Fruit fly (Drosophila melanogaster): ENCODE data around the gene CG31122.

The CG31122 gene

DNA sequence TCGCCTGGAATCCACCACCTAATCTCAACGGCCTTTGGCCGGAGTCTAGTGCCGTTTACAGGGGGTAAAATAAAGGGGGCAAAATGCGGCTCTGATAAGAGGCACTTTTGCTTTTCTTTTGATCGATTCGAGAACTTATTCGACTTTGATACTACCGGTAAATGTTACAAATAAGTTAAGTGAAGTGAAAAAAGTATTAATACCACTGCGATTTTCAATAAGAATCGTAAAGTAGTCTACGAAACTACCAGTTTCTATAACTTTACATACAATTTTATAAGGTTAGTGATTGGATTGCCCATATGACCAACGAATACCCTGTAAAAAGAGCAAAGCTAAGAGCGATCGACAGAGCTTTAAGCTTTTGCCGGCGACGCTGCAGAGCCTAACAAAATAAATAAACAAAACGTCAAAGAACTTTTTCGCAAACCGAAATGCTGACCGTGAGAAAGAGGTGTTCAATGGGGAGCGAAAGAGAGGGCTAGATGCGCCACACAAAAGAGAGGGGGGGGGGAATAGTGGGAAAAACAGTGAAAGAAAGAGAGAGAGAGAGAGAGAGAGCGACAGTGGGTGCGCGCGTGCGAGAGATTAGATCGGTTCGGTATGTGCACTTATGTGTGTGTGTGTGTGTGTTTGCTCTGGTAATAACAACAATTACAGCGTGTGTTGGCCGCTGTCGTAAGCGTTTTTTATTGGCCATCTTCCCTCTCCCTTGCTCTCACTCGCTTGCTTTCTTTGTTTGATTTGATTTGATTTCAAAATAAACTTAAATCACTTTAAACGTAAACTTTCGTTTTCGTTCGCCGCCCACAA is 24.1 kb upstream of the CG31122 start (continued):
- TF ChIP-seq fd85E (GFP tag; optimal IDR thresholded peaks at IDR 0.05) (no peak), fd59A (GFP tag; optimal IDR thresholded peaks at IDR 0.05) (peak; percentile 21), Smox (GFP tag; optimal IDR thresholded peaks at IDR 0.05) (peak; percentile 72), CG8319 (GFP tag; optimal IDR thresholded peaks at IDR 0.05) (peak; percentile 66), Met (GFP tag; optimal IDR thresholded peaks at IDR 0.05) (peak; percentile 73), Sox15 (GFP tag; optimal IDR thresholded peaks at IDR 0.05) (peak; percentile 50), CG32006 (GFP tag; optimal IDR thresholded peaks at IDR 0.05) (peak; percentile 88), Lpt (GFP tag; optimal IDR thresholded peaks at IDR 0.05) (peak; percentile 83), vri (GFP tag; optimal IDR thresholded peaks at IDR 0.05) (peak; percentile 71), pdm3 (GFP tag; optimal IDR thresholded peaks at IDR 0.05) (peak; percentile 81)

- TF ChIP-seq vri (GFP tag; optimal IDR thresholded peaks at IDR 0.05) (no peak), CG3032 (tag; optimal IDR thresholded peaks at IDR 0.05) (no peak), CG11902 (GFP tag; optimal IDR thresholded peaks at IDR 0.05) (no peak), CG8319 (GFP tag; optimal IDR thresholded peaks at IDR 0.05) (no peak), dac (GFP tag; optimal IDR thresholded peaks at IDR 0.05) (no peak), CG10631 (GFP tag; optimal IDR thresholded peaks at IDR 0.05) (no peak), svp (GFP tag) (peak; percentile 50), Sox102F (GFP tag; optimal IDR thresholded peaks at IDR 0.05) (no peak), CG8632 (GFP tag; optimal IDR thresholded peaks at IDR 0.05) (no peak), OdsH (GFP tag; optimal IDR thresholded peaks at IDR 0.05) (no peak), Eip78C (GFP tag) (no peak), dsx (GFP tag; optimal IDR thresholded peaks at IDR 0.05; ENCODE audit: poor library complexity, severe bottlenecking) (no peak), salr (GFP tag; optimal IDR thresholded peaks at IDR 0.05) (no peak), Blimp-1 (GFP tag; optimal IDR thresholded peaks at IDR 0.05) (no peak), fkh (GFP tag; optimal IDR thresholded peaks at IDR 0.05) (peak; percentile 84), cyc (GFP tag; optimal IDR thresholded peaks at IDR 0.05) (no peak)
These were observed 20.2 kb upstream of the CG31122 start for dm6 chr3R:18432905-18433304.

- TF ChIP-seq Gug (GFP tag; IDR thresholded peaks at IDR 0.05) = no peak
- no peak for TF ChIP-seq fd59A (GFP tag; optimal IDR thresholded peaks at IDR 0.05)
- no peak for TF ChIP-seq dsx (GFP tag; optimal IDR thresholded peaks at IDR 0.05; ENCODE audit: poor library complexity, severe bottlenecking)
- no peak for TF ChIP-seq Sox14 (GFP tag; optimal IDR thresholded peaks at IDR 0.05)
- no peak for TF ChIP-seq Eip93F (GFP tag; optimal IDR thresholded peaks at IDR 0.05)
- no peak for TF ChIP-seq pdm3 (GFP tag; optimal IDR thresholded peaks at IDR 0.05)
- no peak for TF ChIP-seq Hr39 (GFP tag; optimal IDR thresholded peaks at IDR 0.05)
- no peak for TF ChIP-seq CG11294 (GFP tag; IDR thresholded peaks at IDR 0.05)
- TF ChIP-seq Eip78C (GFP tag) = no peak
- no peak for TF ChIP-seq acj6 (GFP tag; optimal IDR thresholded peaks at IDR 0.05)
- no peak for TF ChIP-seq CG6792 (GFP tag; optimal IDR thresholded peaks at IDR 0.05)
- TF ChIP-seq Ets21C (GFP tag; optimal IDR thresholded peaks at IDR 0.05) = no peak
- no peak for TF ChIP-seq Ets96B (tag; optimal IDR thresholded peaks at IDR 0.05)
- TF ChIP-seq Blimp-1 (GFP tag; optimal IDR thresholded peaks at IDR 0.05) = no peak
- TF ChIP-seq CG7368 (GFP tag; optimal IDR thresholded peaks at IDR 0.05) = no peak
- no peak for TF ChIP-seq OdsH (GFP tag; optimal IDR thresholded peaks at IDR 0.05)
- TF ChIP-seq Lpt (GFP tag; optimal IDR thresholded peaks at IDR 0.05) = no peak
These were observed 10.7 kb upstream of the CG31122 start for dm6 chr3R:18423352-18423751.

dm6 chr3R:18422446-18422845 is 9.8 kb upstream of the CG31122 start:
- TF ChIP-seq spab (GFP tag; optimal IDR thresholded peaks at IDR 0.05) (no peak), topi (GFP tag; optimal IDR thresholded peaks at IDR 0.05) (no peak), CG3919 (GFP tag; optimal IDR thresholded peaks at IDR 0.05) (peak; percentile 18), esn (GFP tag; optimal IDR thresholded peaks at IDR 0.05) (no peak)

Data from whole organism, prepupa.